Worm (Caenorhabditis elegans): Measurements from ENCODE around the gene srd-64.

- TF ChIP-seq ref-1 (GFP tag; conservative IDR thresholded peaks at IDR 0.05) (no peak), tab-1 (GFP tag; IDR thresholded peaks at IDR 0.05) (no peak), flt-1 (GFP tag; IDR thresholded peaks at IDR 0.05) (no peak), ztf-23 (GFP tag; IDR thresholded peaks at IDR 0.05) (no peak), ztf-29 (GFP tag; IDR thresholded peaks at IDR 0.05) (no peak)
Observed at ce11 chrIII:1680996-1681395, 13.9 kb downstream of the srd-64 start.

Measured in whole organism, midembryonic.